Worm (Caenorhabditis elegans) whole organism, early embryonic: Measurements from ENCODE around the gene T13G4.4.

Source experiments
- B0310.2 ChIP-seq: sonication (generic microtip); optimal IDR thresholded peaks from 2 replicates; lab custom pipeline; 2016; ENCODE audit warnings: mild to moderate bottlenecking, missing genetic modification characterization, missing compliant biosample characterization
- F13C5.2 ChIP-seq: sonication (generic microtip); optimal IDR thresholded peaks from 2 replicates; lab custom pipeline; 2017; ENCODE audit warnings: mild to moderate bottlenecking, missing genetic modification characterization, inconsistent platforms, missing compliant biosample characterization
- aly-1 ChIP-seq: sonication (generic microtip); optimal IDR thresholded peaks from 2 replicates; lab custom pipeline; 2016; ENCODE audit warnings: missing genetic modification characterization, missing compliant biosample characterization
- ama-1 ChIP-seq: fragments of 150-350 bp; optimal IDR thresholded peaks from 2 replicates; lab custom pipeline; 2014
- ceh-13 ChIP-seq: fragments of 200-800 bp; sonication (Bioruptor generic); optimal IDR thresholded peaks from 2 replicates; lab custom pipeline; 2018; ENCODE audit warnings: mild to moderate bottlenecking, missing genetic modification characterization, missing compliant biosample characterization
- ceh-36 ChIP-seq: sonication (generic microtip); optimal IDR thresholded peaks from 2 replicates; lab custom pipeline; 2016; ENCODE audit warnings: missing genetic modification characterization, inconsistent platforms, missing compliant biosample characterization
- ets-7 ChIP-seq: sonication (generic microtip); optimal IDR thresholded peaks from 2 replicates; lab custom pipeline; 2016; ENCODE audit warnings: missing genotype, missing genetic modification characterization, missing compliant biosample characterization
- flt-1 ChIP-seq: fragments of 200-800 bp; sonication (Bioruptor generic); IDR thresholded peaks from 2 replicates; pipeline ENCODE4 v1.3.6; 2022; ENCODE audit warnings: missing genetic modification characterization, missing compliant biosample characterization
- hmbx-1 ChIP-seq: sonication (generic microtip); optimal IDR thresholded peaks from 2 replicates; lab custom pipeline; 2016; ENCODE audit warnings: mild to moderate bottlenecking, missing genetic modification characterization, missing compliant biosample characterization
- hmg-4 ChIP-seq: fragments of 200-800 bp; sonication (Bioruptor generic); optimal IDR thresholded peaks from 2 replicates; lab custom pipeline; 2018; ENCODE audit warnings: mild to moderate bottlenecking, missing genetic modification characterization, missing compliant biosample characterization
- hnd-1 ChIP-seq: sonication (generic microtip); optimal IDR thresholded peaks from 2 replicates; lab custom pipeline; 2016; ENCODE audit warnings: missing genetic modification characterization, missing compliant biosample characterization
- pes-1 ChIP-seq: fragments of 200-800 bp; sonication (Bioruptor generic); IDR thresholded peaks from 2 replicates; pipeline ENCODE4 v1.3.6; 2022; ENCODE audit warnings: missing genetic modification reagents, missing genetic modification characterization, missing compliant biosample characterization
- scrt-1 ChIP-seq: fragments of 200-800 bp; sonication (Bioruptor generic); IDR thresholded peaks from 2 replicates; pipeline ENCODE4 v1.3.6; 2022; ENCODE audit warnings: missing genetic modification characterization, missing compliant biosample characterization
- sea-1 ChIP-seq: fragments of 200-800 bp; sonication (Bioruptor generic); conservative IDR thresholded peaks from 2 replicates; pipeline ENCODE4 v1.3.6; 2022; ENCODE audit warnings: missing genetic modification characterization, missing compliant biosample characterization
- tbx-11 ChIP-seq: fragments of 200-800 bp; sonication (Bioruptor generic); IDR thresholded peaks from 2 replicates; pipeline ENCODE4 v1.3.6; 2022; ENCODE audit warnings: missing genetic modification characterization, missing compliant biosample characterization
- tbx-37 ChIP-seq: fragments of 200-800 bp; sonication (Bioruptor generic); conservative IDR thresholded peaks from 2 replicates; pipeline ENCODE4 v1.3.6; 2022; ENCODE audit warnings: missing genetic modification reagents, missing genetic modification characterization, missing compliant biosample characterization
- tra-4 ChIP-seq: sonication (generic microtip); optimal IDR thresholded peaks from 2 replicates; lab custom pipeline; 2017; ENCODE audit warnings: missing genetic modification characterization, missing compliant biosample characterization

T13G4.4 gene

DNA sequence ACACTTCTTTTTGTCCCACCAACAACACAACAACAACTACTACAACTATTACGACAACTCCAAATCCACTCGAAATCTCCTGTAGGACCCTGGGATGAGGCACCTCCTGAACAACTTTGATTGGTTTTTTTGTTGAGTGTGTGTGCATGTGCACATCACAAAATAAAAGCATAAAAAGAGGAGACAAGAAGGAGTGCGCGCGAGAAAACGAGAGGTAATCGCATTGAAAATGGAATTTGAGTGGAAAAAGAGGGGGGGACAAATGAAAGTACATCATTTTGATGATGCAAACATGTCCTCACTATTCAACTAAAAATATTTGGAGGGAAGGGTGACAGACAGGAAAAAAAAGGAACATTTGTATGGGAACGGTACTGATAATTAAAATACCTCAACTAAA lies 6.0 kb downstream of the T13G4.4 start:
- TF ChIP-seq hmbx-1 (tag; lab: Kevin White, UChicago) = no peak
- TF ChIP-seq ets-7 (tag; lab: Kevin White, UChicago) = no peak
- TF ChIP-seq flt-1 (GFP tag; lab: Robert Waterston, UW) = no peak
- TF ChIP-seq tbx-11 = no peak
- no peak for TF ChIP-seq B0310.2 (tag; lab: Kevin White, UChicago)
- TF ChIP-seq ceh-13 (GFP tag; lab: Kevin White, UChicago) = no peak
- TF ChIP-seq hmg-4 (GFP tag; lab: Kevin White, UChicago) = no peak

DNA sequence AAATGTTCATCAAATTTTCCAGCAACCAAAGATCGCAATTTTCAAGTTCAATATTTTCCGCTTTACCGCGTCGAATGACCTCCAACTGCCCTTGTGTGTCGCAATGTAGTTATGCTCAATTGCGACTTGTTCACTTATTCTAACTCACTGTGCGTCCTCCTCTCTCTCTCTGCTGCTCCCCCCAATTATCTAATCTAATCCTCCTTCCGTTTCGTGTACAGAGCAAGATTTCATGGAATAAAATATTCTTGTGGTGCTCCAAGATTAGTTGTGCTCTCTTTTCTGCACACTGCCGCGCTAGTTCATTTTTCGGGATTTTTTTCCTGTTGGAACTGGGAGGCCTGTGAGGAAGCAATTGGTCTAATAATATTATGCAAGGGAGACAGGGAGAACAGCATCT lies 7.5 kb downstream of the T13G4.4 start:
- TF ChIP-seq ceh-36 = no peak
- TF ChIP-seq tra-4 (tag; lab: Kevin White, UChicago) = no peak
- TF ChIP-seq ceh-13 (GFP tag; lab: Kevin White, UChicago) = no peak
- TF ChIP-seq F13C5.2 (tag; lab: Kevin White, UChicago) = no peak
- TF ChIP-seq sea-1 (GFP tag; lab: Robert Waterston, UW) = no peak
- no peak for TF ChIP-seq B0310.2 (tag; lab: Kevin White, UChicago)
- no peak for TF ChIP-seq hmbx-1 (tag; lab: Kevin White, UChicago)
- TF ChIP-seq ets-7 (tag; lab: Kevin White, UChicago) = no peak
- no peak for TF ChIP-seq scrt-1 (GFP tag; lab: Robert Waterston, UW)
- TF ChIP-seq hnd-1 (tag; lab: Kevin White, UChicago) = no peak
- no peak for TF ChIP-seq aly-1 (tag; lab: Kevin White, UChicago)
- TF ChIP-seq tbx-11 = no peak
- TF ChIP-seq ama-1 (lab: Kevin White, UChicago) = no peak
- TF ChIP-seq hmg-4 (GFP tag; lab: Kevin White, UChicago) = no peak
- no peak for TF ChIP-seq pes-1 (GFP tag; lab: Robert Waterston, UW)
- TF ChIP-seq tbx-37 (GFP tag; lab: Robert Waterston, UW) = no peak
- no peak for TF ChIP-seq flt-1 (GFP tag; lab: Robert Waterston, UW)

DNA sequence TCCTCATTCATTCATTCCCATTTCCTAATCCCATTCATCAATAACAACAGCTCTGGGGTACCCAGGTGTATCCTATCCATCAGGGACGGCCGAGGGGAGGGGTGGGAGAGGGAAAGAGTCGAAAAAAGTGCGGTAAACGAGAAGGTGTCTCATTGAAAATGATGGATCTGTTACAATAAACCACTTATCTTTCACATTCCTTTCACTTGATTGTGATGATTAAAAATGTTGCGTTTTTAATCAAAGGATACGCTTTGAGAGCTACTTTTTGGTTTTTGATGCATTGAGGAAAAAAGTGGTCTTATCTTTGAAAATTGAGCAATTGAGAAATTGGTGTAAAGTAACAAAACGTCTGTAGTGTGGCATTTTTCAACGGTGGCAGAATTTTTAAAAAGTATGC lies 8.2 kb downstream of the T13G4.4 start:
- TF ChIP-seq pes-1 (GFP tag; lab: Robert Waterston, UW) (no peak), flt-1 (GFP tag; lab: Robert Waterston, UW) (no peak), hmbx-1 (tag; lab: Kevin White, UChicago) (no peak), ets-7 (tag; lab: Kevin White, UChicago) (no peak), tra-4 (tag; lab: Kevin White, UChicago) (no peak), hmg-4 (GFP tag; lab: Kevin White, UChicago) (no peak), ceh-13 (GFP tag; lab: Kevin White, UChicago) (no peak), hnd-1 (tag; lab: Kevin White, UChicago) (no peak), tbx-37 (GFP tag; lab: Robert Waterston, UW) (no peak), aly-1 (tag; lab: Kevin White, UChicago) (no peak), B0310.2 (tag; lab: Kevin White, UChicago) (no peak), sea-1 (GFP tag; lab: Robert Waterston, UW) (no peak)

DNA sequence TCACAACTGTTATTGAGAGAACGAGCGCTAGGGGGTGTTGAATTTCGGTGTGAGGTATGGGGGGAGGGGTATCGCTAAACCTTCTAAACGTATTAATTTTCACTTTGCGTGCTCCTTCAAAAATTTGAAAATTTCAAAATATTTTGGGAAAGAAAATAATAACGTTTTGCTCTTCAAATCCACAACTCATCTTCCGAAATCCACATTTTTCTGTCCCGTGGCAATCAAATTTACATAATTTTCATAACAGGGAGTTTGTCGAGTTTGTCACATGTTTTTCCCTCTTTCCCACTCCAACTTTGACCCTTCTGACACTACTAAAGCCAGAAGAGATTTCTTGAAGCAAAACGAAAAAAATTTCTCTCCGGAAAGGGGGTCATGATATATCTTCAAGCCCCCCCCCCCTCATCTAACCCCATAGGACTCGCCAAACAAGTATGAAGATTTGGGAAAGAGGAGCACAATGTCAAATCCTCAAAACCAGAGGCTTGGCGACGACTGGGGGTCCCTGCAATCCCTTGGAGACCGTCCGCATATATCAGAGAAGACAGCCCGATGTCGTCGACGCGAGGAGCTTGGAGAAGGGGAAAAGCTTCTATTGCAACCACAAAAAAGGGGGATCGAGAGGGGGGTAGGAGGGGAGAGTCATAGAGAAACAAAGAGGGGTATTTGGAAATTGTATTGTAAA lies 10.1 kb downstream of the T13G4.4 start:
- no peak for TF ChIP-seq ceh-36
- TF ChIP-seq tbx-11 = no peak
- no peak for TF ChIP-seq ama-1 (lab: Kevin White, UChicago)
- no peak for TF ChIP-seq ceh-13 (GFP tag; lab: Kevin White, UChicago)

DNA sequence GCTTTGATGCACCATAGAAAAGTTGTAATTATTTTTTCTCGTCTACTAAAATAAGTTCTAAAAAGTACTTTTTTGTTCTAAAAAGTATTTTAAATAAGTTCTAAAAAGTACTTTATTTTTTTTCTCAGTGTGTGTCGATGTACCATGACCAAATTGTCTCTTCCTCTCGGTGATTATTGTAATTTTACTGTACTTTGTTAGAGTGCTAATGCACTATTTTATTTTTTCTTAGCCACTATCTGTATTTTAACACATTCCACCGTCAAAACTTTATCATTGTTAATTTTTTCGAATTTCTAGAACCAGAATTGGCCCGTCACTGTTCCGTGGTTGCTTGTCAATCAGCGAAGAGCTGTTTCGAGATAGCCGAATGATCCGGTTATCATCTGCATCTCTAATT lies 11.5 kb downstream of the T13G4.4 start, which contains the start of gene hot-8:
Gene hot-8, plus strand, starts transcription at position 301 of the 400 bp plus-strand sequence.
- TF ChIP-seq aly-1 (tag; lab: Kevin White, UChicago) (no peak), tra-4 (tag; lab: Kevin White, UChicago) (no peak), hmbx-1 (tag; lab: Kevin White, UChicago) (no peak), F13C5.2 (tag; lab: Kevin White, UChicago) (no peak), ama-1 (lab: Kevin White, UChicago) (no peak), hnd-1 (tag; lab: Kevin White, UChicago) (no peak), sea-1 (GFP tag; lab: Robert Waterston, UW) (no peak), pes-1 (GFP tag; lab: Robert Waterston, UW) (no peak), tbx-37 (GFP tag; lab: Robert Waterston, UW) (no peak), hmg-4 (GFP tag; lab: Kevin White, UChicago) (no peak), flt-1 (GFP tag; lab: Robert Waterston, UW) (no peak), ceh-36 (no peak), tbx-11 (no peak), scrt-1 (GFP tag; lab: Robert Waterston, UW) (no peak), B0310.2 (tag; lab: Kevin White, UChicago) (no peak), ets-7 (tag; lab: Kevin White, UChicago) (no peak), ceh-13 (GFP tag; lab: Kevin White, UChicago) (no peak)

DNA sequence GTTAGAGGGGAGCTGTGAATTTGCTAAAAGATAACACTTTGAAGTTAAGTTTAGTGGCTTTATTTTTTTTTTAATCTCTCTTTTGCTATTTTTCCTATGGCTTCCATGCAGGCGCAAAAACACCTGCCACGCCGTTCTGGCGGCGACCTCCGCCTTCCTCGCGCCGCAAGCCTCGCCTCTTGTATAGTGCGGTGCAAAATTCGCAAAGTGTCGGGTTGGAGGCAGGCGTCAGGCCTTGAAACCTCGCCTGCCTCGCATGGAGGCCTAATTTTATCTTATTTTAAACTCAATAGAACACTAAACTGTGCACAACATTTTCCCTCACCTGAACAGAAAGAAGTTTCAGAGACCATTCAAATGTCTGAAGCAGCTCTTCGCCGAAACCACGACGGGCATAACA lies 19.5 kb downstream of the T13G4.4 start:
- TF ChIP-seq tbx-37 (GFP tag; lab: Robert Waterston, UW) = no peak
- no peak for TF ChIP-seq aly-1 (tag; lab: Kevin White, UChicago)
- no peak for TF ChIP-seq ama-1 (lab: Kevin White, UChicago)
- no peak for TF ChIP-seq ets-7 (tag; lab: Kevin White, UChicago)
- TF ChIP-seq ceh-36 = no peak
- TF ChIP-seq ceh-13 (GFP tag; lab: Kevin White, UChicago) = no peak
- TF ChIP-seq F13C5.2 (tag; lab: Kevin White, UChicago) = no peak
- TF ChIP-seq pes-1 (GFP tag; lab: Robert Waterston, UW) = no peak
- TF ChIP-seq hmg-4 (GFP tag; lab: Kevin White, UChicago) = no peak
- no peak for TF ChIP-seq flt-1 (GFP tag; lab: Robert Waterston, UW)
- no peak for TF ChIP-seq B0310.2 (tag; lab: Kevin White, UChicago)
- TF ChIP-seq sea-1 (GFP tag; lab: Robert Waterston, UW) = no peak
- no peak for TF ChIP-seq tra-4 (tag; lab: Kevin White, UChicago)
- TF ChIP-seq hmbx-1 (tag; lab: Kevin White, UChicago) = no peak
- no peak for TF ChIP-seq scrt-1 (GFP tag; lab: Robert Waterston, UW)
